Fruit fly (Drosophila melanogaster) whole organism, adult: Measurements from ENCODE around the gene CG33281.

Experiments
- CG12768 ChIP-seq: fragments of 200-800 bp; sonication (Bioruptor generic); optimal IDR thresholded peaks from 2 replicates; lab custom pipeline; 2017; ENCODE audit warnings: missing biosample characterization, missing genetic modification characterization, mild to moderate bottlenecking, moderate library complexity, missing genetic modification reagents
- CG5204 ChIP-seq: fragments of 200-800 bp; sonication (Bioruptor generic); optimal IDR thresholded peaks from 2 replicates; lab custom pipeline; 2016; ENCODE audit warnings: missing biosample characterization, missing genetic modification characterization
- CG7045 ChIP-seq: fragments of 200-800 bp; sonication (Bioruptor generic); optimal IDR thresholded peaks from 2 replicates; lab custom pipeline; 2017; ENCODE audit warnings: missing biosample characterization, mild to moderate bottlenecking, missing genetic modification characterization
- CG7101 ChIP-seq: fragments of 200-800 bp; sonication (Bioruptor generic); optimal IDR thresholded peaks from 2 replicates; lab custom pipeline; 2018; ENCODE audit warnings: missing biosample characterization, mild to moderate bottlenecking, missing genetic modification characterization, moderate library complexity
- Clk ChIP-seq: fragments of 200-800 bp; sonication (Bioruptor generic); optimal IDR thresholded peaks from 2 replicates; lab custom pipeline; 2017; ENCODE audit warnings: missing biosample characterization, missing genetic modification characterization
- Crg-1 ChIP-seq: fragments of 200-800 bp; sonication (Bioruptor generic); optimal IDR thresholded peaks from 2 replicates; lab custom pipeline; 2016; ENCODE audit warnings: missing biosample characterization, missing genetic modification characterization
- bab1 ChIP-seq: fragments of 200-800 bp; sonication (Bioruptor generic); optimal IDR thresholded peaks from 3 replicates; lab custom pipeline; 2019; ENCODE audit warnings: missing biosample characterization, mild to moderate bottlenecking, missing genetic modification characterization, moderate library complexity
- cic ChIP-seq: fragments of 200-800 bp; sonication (Bioruptor generic); optimal IDR thresholded peaks from 2 replicates; lab custom pipeline; 2017; ENCODE audit warnings: missing biosample characterization, mild to moderate bottlenecking, missing genetic modification characterization, moderate library complexity
- cnc ChIP-seq, 2 experiments: fragments of >200 bp; optimal IDR thresholded peaks; 2 replicates each; lab custom pipeline; 2017
- kay ChIP-seq: fragments of 200-800 bp; sonication (Bioruptor generic); peaks from one replicate; lab custom pipeline; 2016; ENCODE audit warnings: missing biosample characterization, missing genetic modification characterization, borderline replicate concordance
- pad ChIP-seq: fragments of 200-800 bp; sonication (Bioruptor generic); optimal IDR thresholded peaks from 3 replicates; lab custom pipeline; 2017; ENCODE audit warnings: missing biosample characterization, missing genetic modification characterization, mild to moderate bottlenecking, moderate library complexity, missing genetic modification reagents
- tj ChIP-seq: fragments of 200-800 bp; sonication (Bioruptor generic); optimal IDR thresholded peaks from 3 replicates; lab custom pipeline; 2017; ENCODE audit warnings: missing biosample characterization, mild to moderate bottlenecking, missing genetic modification characterization, moderate library complexity
- toe ChIP-seq: fragments of 200-800 bp; sonication (Bioruptor generic); optimal IDR thresholded peaks from 2 replicates; lab custom pipeline; 2016; ENCODE audit warnings: missing biosample characterization, missing genetic modification characterization

dm6 chr2L:3342369-3342768 is 18.3 kb downstream of the CG33281 start:
- TF ChIP-seq Crg-1 (GFP tag; lab: Kevin White, UChicago) = no peak
- no peak for TF ChIP-seq CG7045
- TF ChIP-seq cic (GFP tag; lab: Kevin White, UChicago) = no peak
- TF ChIP-seq kay (GFP tag; lab: Kevin White, UChicago) = no peak
- TF ChIP-seq pad (GFP tag; lab: Kevin White, UChicago) = no peak
- no peak for TF ChIP-seq cnc (optimal IDR thresholded peaks at IDR 0.05; lab: Kevin White, UChicago)
- no peak for TF ChIP-seq CG5204 (GFP tag; lab: Kevin White, UChicago)
- no peak for TF ChIP-seq bab1
- TF ChIP-seq Clk (GFP tag; lab: Kevin White, UChicago) = no peak
- no peak for TF ChIP-seq CG12768 (GFP tag; lab: Kevin White, UChicago)
- TF ChIP-seq toe (GFP tag; lab: Kevin White, UChicago) = no peak
- no peak for TF ChIP-seq CG7101 (tag; lab: Kevin White, UChicago)
- no peak for TF ChIP-seq tj (GFP tag; lab: Kevin White, UChicago)
